Worm (Caenorhabditis elegans): ENCODE results near the gene npl-4.2.

- TF ChIP-seq nhr-28 (tag; optimal IDR thresholded peaks at IDR 0.05) (no peak), elt-1 (tag; optimal IDR thresholded peaks at IDR 0.05; ENCODE audit: borderline replicate concordance, insufficient read depth) (no peak), flh-1 (GFP tag; optimal IDR thresholded peaks at IDR 0.05) (no peak)
Observed at ce11 chrII:5628326-5628818, 5.7 kb downstream of the npl-4.2 start, which contains the start of gene F59E12.15.
